Worm (Caenorhabditis elegans) whole organism, L1 larva: ENCODE measurements around the gene F59A7.14.

ENCODE experiments used
- C04F5.9 ChIP-seq: sonication (generic microtip); optimal IDR thresholded peaks from 2 replicates; lab custom pipeline; 2016; ENCODE audit warnings: missing genetic modification characterization, missing compliant biosample characterization
- blmp-1 ChIP-seq: fragments of 150-350 bp; optimal IDR thresholded peaks from 2 replicates; lab custom pipeline; 2014; ENCODE audit warnings: missing biosample characterization, missing genetic modification characterization
- efl-3 ChIP-seq: fragments of 200-800 bp; sonication (Bioruptor generic); optimal IDR thresholded peaks from 2 replicates; lab custom pipeline; 2018; ENCODE audit warnings: mild to moderate bottlenecking, missing genetic modification characterization, missing compliant biosample characterization
- egl-13 ChIP-seq: sonication (generic microtip); optimal IDR thresholded peaks from 2 replicates; lab custom pipeline; 2016; ENCODE audit warnings: missing genotype, missing genetic modification reagents, missing genetic modification characterization, missing compliant biosample characterization
- elt-3 ChIP-seq, 6 experiments: fragments of 150-350 bp in 1 of 6; sonication (generic microtip); optimal IDR thresholded peaks; 2 replicates each; lab custom pipeline; 2017 to 2018; ENCODE audit warnings: missing biosample characterization in 6 of 6, missing genetic modification characterization in 6 of 6, inconsistent platforms in 1 of 6
- nhr-237 ChIP-seq: fragments of 150-350 bp; optimal IDR thresholded peaks from 2 replicates; lab custom pipeline; 2014; ENCODE audit warnings: missing biosample characterization, missing genetic modification characterization
- nhr-76 ChIP-seq: sonication (generic microtip); optimal IDR thresholded peaks from 2 replicates; lab custom pipeline; 2017; ENCODE audit warnings: missing biosample characterization, missing genetic modification characterization
- tbx-2 ChIP-seq: sonication (generic microtip); optimal IDR thresholded peaks from 2 replicates; lab custom pipeline; 2016; ENCODE audit warnings: missing genetic modification characterization, missing compliant biosample characterization
- zag-1 ChIP-seq: fragments of 150-350 bp; optimal IDR thresholded peaks from 2 replicates; lab custom pipeline; 2014; ENCODE audit warnings: missing biosample characterization, missing genetic modification characterization
- ztf-11 ChIP-seq, 2 experiments: sonication (generic microtip); optimal IDR thresholded peaks; 2 replicates each; lab custom pipeline; 2016 to 2017; ENCODE audit warnings: missing genetic modification characterization in 2 of 2, missing biosample characterization in 1 of 2, missing compliant biosample characterization in 1 of 2
- ztf-4 ChIP-seq: fragments of 150-350 bp; optimal IDR thresholded peaks from 2 replicates; lab custom pipeline; 2014; ENCODE audit warnings: missing biosample characterization, missing genetic modification characterization

ce11 chrV:1975049-1975448 lies 43.7 kb upstream of the F59A7.14 start, which contains the start of gene fbxa-201:
- TF ChIP-seq C04F5.9 (no peak), tbx-2 (no peak), egl-13 (tag; lab: Kevin White, UChicago) (no peak), elt-3 (tag; optimal IDR thresholded peaks at IDR 0.05; lab: Kevin White, UChicago) (no peak), ztf-4 (tag; lab: Kevin White, UChicago) (no peak), efl-3 (GFP tag; lab: Kevin White, UChicago) (no peak), zag-1 (tag; lab: Kevin White, UChicago) (no peak), nhr-237 (no peak), blmp-1 (tag; lab: Kevin White, UChicago) (no peak), ztf-11 (tag; optimal IDR thresholded peaks at IDR 0.05; lab: Kevin White, UChicago) (no peak), nhr-76 (no peak)
